Worm (Caenorhabditis elegans): ENCODE measurements around the gene srt-43.

- no peak for TF ChIP-seq med-1 (GFP tag; optimal IDR thresholded peaks at IDR 0.05; ENCODE audit: insufficient read depth)
- no peak for TF ChIP-seq cog-1 (tag; optimal IDR thresholded peaks at IDR 0.05)
- TF ChIP-seq flt-1 (GFP tag; IDR thresholded peaks at IDR 0.05): no peak
- no peak for TF ChIP-seq T22C8.4 (GFP tag; IDR thresholded peaks at IDR 0.05)
- TF ChIP-seq tab-1 (GFP tag; IDR thresholded peaks at IDR 0.05): no peak
- no peak for TF ChIP-seq ztf-29 (GFP tag; IDR thresholded peaks at IDR 0.05)
- no peak for TF ChIP-seq ref-1 (GFP tag; conservative IDR thresholded peaks at IDR 0.05)
- no peak for TF ChIP-seq klf-2 (GFP tag; conservative IDR thresholded peaks at IDR 0.05)
These were observed 42.1 kb downstream of the srt-43 start, which contains the start of gene ZC443.2 for ce11 chrV:12811126-12811525.
